Worm (Caenorhabditis elegans) whole organism, dauer: ENCODE results near the gene C18H7.1.
A peak's percentile ranks its signal among the peaks of the same experiment; 100 is the strongest.

ENCODE experiments used
- unc-62 ChIP-seq: sonication (generic microtip); optimal IDR thresholded peaks from 2 replicates; lab custom pipeline; 2017; ENCODE audit warnings: missing biosample characterization, missing genetic modification reagents, missing genetic modification characterization

Gene C18H7.1

ce11 chrIV:654526-655440 lies 39.4 kb downstream of the C18H7.1 start, which contains the start of the genes rpl-15 and K11H12.8:
TSS of gene rpl-15 (minus strand) at chrIV:654576.
TSS of gene K11H12.8 (plus strand) at chrIV:655390.
- TF ChIP-seq unc-62 (GFP tag; lab: Kevin White, UChicago), result peak; percentile 54

DNA sequence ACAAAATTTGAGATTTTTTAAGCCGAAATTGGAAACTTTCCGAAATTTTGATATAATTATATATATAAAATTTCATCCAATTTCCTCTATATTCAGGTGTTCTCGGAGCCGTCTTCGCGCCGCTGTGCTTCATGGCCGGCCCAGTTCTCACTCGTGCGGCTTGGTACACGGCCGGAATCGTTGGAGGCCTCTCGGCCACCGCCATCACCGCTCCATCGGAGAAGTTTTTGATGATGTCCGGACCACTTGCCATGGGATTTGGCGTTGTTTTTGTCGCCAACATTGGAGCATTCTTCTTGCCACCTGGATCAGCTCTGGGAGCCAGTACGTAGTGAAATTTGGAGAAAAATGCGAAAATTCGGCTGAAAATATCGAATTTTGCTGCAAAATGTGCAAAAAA lies 41.7 kb downstream of the C18H7.1 start:
- TF ChIP-seq unc-62 (GFP tag; lab: Kevin White, UChicago), result no peak

DNA sequence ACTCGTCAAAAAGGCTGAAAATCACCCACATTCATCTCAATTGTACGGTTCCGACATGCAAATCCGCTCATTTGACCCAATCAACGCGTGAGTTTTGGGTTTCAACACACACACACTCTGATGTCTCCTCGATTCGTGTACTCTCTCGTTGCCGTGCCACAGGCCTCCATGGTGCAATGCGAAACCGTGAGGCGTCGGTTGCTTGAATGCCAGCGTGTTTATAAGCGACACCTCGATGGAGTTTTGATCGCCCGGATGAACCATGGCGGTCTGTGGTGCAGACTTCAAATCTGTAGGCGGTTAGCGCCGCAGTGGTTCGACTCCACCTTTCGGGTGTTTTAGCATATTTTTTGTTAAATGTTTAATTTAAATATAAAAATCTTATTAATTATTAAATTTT lies 42.6 kb downstream of the C18H7.1 start:
- no peak for TF ChIP-seq unc-62 (GFP tag; lab: Kevin White, UChicago)

DNA sequence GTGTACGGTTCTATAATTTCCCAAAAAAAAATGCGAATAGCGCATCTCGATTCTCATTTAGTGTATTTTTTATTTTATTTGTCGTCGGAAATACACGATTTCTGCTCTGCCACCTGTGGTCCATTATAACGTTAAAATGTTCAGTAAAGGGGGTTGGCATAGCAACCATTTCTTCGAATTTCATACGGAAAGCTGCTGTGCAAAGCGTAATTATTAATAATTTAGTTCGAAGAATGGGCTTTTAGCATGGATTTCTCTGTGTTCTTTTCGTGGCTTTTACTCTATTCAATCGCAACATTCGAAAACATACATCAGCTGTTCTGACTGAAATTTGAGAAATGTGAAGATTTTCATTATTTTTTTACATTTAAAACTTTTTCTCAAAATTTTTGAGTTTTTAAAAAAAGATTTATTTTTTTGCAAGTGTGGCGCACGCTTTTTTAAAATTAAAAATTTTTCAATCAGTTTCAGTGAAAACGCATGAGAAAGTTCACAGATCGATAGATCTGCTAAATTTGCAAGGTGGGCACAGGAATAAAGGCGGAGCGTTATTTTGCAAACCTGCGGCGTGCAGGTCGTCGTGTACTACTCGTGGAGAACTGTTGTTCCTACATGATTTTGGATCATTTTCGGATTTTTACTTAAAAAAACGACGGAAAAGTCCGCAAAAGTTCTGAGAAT lies 43.3 kb downstream of the C18H7.1 start:
- no peak for TF ChIP-seq unc-62 (GFP tag; lab: Kevin White, UChicago)

DNA sequence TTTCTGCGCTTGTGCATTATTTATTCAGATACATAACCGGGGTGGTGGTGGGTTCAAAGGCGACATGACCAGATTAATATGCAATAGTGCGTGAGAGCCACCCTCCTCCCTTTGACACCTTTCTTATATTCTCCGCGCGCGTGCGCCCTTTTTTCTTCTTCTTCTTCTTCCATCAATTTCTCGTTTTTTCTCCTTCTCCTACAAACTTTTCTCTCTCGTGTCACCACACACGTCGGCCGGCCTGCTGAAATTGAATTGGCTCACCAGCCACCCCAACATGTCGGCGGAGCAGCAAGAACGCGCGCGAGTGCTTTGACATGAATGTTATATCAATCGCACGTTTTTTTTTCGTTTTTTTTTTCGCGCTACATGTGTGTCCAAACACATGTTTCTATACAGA lies 44.2 kb downstream of the C18H7.1 start:
- TF ChIP-seq unc-62 (GFP tag; lab: Kevin White, UChicago), result no peak

- TF ChIP-seq unc-62 (GFP tag; lab: Kevin White, UChicago), result no peak
These were observed 46.3 kb downstream of the C18H7.1 start for ce11 chrIV:661623-662022.

DNA sequence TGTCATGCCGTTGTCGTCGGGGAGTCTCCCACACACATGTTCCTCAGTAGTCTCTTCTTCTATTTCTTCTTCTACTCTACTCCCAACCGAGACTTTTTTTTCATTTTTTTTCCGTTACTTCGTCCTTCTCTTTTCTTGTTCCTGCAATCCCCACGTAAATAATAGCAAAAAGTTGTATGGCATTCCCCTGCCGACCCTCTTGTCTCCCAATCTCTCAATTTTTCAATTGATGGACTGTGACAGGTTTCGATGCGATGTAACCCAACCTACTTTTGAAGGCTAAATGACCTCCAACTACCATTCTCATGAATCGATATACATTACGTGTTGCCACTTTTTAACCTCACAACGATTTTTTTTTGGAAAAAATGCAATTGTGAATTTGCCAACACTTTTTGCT lies 48.8 kb downstream of the C18H7.1 start:
- TF ChIP-seq unc-62 (GFP tag; lab: Kevin White, UChicago), result no peak

ce11 chrIV:665225-665624 lies 49.9 kb downstream of the C18H7.1 start, which contains the start of gene K11H12.7:
TSS of gene K11H12.7 (plus strand) at chrIV:665525.
- no peak for TF ChIP-seq unc-62 (GFP tag; lab: Kevin White, UChicago)

- no peak for TF ChIP-seq unc-62 (GFP tag; lab: Kevin White, UChicago)
These were observed 51.6 kb downstream of the C18H7.1 start, which contains the start of gene K11H12.6 for ce11 chrIV:666991-667390. TSS of gene K11H12.6 (plus strand) at chrIV:667291.

ce11 chrIV:670455-670854 lies 55.1 kb downstream of the C18H7.1 start, which contains the start of gene K11H12.11:
TSS of gene K11H12.11 (minus strand) at chrIV:670555.
- no peak for TF ChIP-seq unc-62 (GFP tag; lab: Kevin White, UChicago)
